Fruit fly (Drosophila melanogaster): ENCODE data around the gene CG12877.
A peak's percentile ranks its signal among the peaks of the same experiment; 100 is the strongest.

The CG12877 gene

dm6 chr3R:27695019-27695418 lies 11.9 kb upstream of the CG12877 start, which contains the start of gene HSPBAP1:
Gene HSPBAP1, plus strand, starts transcription at chr3R:27695235.
- TF ChIP-seq CTCF (optimal IDR thresholded peaks at IDR 0.05): no peak
- no peak for TF ChIP-seq CG8478 (optimal IDR thresholded peaks at IDR 0.05)

DNA sequence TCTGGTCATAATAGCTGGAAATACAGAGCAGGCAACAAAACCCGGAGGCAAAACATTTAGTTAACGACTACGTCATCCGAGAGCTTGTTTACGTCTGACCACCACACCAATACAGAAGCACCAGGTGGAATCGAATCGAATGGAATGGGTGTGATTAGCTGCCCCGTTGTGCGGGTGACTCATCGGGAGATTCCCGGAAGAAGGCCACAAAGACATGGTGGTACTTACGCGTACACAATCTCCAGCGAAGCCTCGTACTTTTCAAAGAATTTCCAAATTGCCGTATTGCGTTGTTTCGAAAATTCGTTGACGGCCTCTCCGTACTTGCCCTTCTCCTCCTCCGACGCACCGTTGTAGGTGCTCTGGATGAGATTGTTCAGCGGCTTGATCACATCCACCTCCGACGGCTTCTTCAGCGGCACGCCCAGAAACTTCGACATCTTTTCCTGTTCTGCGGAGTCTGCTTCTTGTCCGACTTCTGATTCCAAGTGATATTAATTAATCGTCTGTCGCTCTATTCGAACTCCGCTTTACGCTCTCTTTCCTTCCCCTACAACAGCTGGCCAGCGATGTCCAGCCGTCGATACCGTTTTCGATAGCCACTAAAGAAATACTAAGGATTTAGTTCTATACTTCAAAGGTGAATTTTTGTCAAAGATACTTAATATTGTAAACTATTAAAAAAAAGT lies 7.2 kb upstream of the CG12877 start, which contains the start of gene ALiX:
ALiX (minus strand) TSS at position 571 of the 689 bp plus-strand sequence.
- TF ChIP-seq CTCF (optimal IDR thresholded peaks at IDR 0.05) (no peak), CG8478 (optimal IDR thresholded peaks at IDR 0.05) (no peak)

dm6 chr3R:27700229-27700573 lies 6.7 kb upstream of the CG12877 start, which contains the start of gene btz:
Gene btz, plus strand, starts transcription at chr3R:27700361.
- TF ChIP-seq CTCF (optimal IDR thresholded peaks at IDR 0.05) (peak in 1 of 2 experiments; percentile 5), CG8478 (optimal IDR thresholded peaks at IDR 0.05) (no peak)

- TF ChIP-seq CG8478 (optimal IDR thresholded peaks at IDR 0.05) (no peak), CTCF (optimal IDR thresholded peaks at IDR 0.05) (no peak)
Measured at dm6 chr3R:27706039-27706580, 790 bp upstream of the CG12877 start.

DNA sequence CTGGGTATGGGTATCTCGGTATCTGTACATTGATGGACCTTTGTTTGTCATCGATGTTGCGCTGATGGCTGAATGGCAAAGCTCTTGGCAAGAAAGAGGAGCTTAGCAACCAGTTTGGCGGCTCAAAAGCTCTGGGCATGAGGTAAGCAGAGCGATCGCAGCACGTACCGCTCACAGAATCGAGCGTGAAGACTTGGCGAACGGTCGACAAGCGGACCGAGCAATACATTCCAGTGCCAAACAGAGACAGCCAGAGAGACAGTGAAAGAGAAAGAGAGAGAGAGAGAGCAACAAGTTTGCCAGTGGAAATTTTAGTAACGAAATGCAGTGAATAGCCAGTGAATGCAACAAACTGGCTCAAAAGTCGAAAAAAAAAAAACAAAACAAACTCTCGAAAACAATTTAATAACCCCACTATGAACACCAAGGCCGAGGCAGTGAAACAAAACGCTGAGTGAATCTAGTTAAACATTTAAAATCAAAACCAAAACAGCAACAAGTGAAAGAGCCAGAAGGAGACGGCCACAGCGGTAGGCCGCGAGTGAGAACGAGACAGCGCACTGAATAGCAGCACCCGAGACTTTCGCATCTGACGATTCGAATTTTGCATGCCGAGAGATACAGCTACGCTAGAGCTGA lies 29.6 kb downstream of the CG12877 start, which contains the start of gene Ets98B:
Ets98B (plus strand) TSS at position 172 of the 639 bp plus-strand sequence.
- no peak for TF ChIP-seq CTCF (optimal IDR thresholded peaks at IDR 0.05)
- TF ChIP-seq CG8478 (optimal IDR thresholded peaks at IDR 0.05): no peak

DNA sequence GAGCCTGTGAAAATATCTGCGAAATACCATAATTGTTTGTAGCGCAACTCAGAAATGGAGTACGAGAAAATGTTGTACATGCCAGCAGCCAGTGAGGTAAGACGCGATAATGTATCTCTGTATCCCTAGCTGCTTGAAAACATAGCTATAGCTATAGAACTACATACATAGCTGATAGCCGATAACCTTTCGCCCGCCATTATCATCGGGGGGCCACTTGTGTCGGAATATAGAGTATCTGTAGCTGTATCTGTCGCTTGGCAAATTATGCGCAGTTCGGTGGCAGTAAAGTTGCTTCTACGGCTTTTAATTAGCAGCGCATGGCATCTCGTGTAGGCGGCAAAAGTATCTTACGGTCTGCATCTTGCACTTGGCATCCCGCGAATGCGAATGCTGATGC lies 30.1 kb downstream of the CG12877 start:
- TF ChIP-seq CG8478 (optimal IDR thresholded peaks at IDR 0.05) (no peak), CTCF (optimal IDR thresholded peaks at IDR 0.05) (no peak)

DNA sequence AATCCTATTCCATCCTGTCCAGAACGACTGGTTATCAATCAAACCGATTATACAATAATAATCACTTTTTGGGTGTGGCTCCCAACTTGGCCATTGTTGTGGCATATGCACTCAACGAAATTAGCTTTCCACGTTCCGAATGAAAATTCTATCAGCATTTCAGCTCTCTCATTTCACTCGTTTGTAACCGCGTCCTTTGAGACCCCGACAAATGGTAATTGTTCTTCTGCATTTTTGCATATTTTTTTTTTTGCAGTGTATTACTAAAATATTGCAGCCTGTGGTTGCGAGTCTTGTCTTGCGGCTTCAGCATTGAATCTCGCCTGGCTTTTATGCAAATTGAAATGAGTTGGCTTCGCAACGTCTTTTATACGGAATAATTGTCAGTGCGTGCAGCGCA lies 31.4 kb downstream of the CG12877 start:
- no peak for TF ChIP-seq CTCF (optimal IDR thresholded peaks at IDR 0.05)
- TF ChIP-seq CG8478 (optimal IDR thresholded peaks at IDR 0.05): no peak

DNA sequence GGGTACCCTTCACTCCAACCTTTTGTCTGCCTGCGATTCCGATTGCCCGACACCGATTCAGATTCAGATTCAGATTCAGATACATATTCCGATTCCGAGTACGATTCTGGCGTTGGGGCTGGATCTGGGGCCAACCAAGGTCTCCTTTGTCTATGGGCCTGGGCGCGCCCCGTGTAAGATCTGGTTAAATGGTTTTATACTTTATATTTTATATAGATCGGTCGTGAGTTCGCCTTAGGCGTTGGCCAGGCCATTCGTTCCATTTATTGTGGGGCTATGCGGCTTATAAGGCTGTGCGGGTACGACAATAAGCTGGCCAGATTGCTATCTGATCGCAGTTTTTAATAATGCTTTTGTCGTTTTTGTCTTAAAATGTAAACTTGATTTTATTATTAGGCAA lies 33.1 kb downstream of the CG12877 start:
- no peak for TF ChIP-seq CTCF (optimal IDR thresholded peaks at IDR 0.05)
- TF ChIP-seq CG8478 (optimal IDR thresholded peaks at IDR 0.05): no peak

dm6 chr3R:27740692-27741091 lies 33.8 kb downstream of the CG12877 start:
- TF ChIP-seq CG8478 (optimal IDR thresholded peaks at IDR 0.05): no peak
- TF ChIP-seq CTCF (optimal IDR thresholded peaks at IDR 0.05): no peak

Data from S2 (cell line).